Worm (Caenorhabditis elegans) whole organism, L3 larva: Measurements from ENCODE around the gene C07G1.7.

Experiments
- R02D3.7 ChIP-seq: fragments of 150-350 bp; optimal IDR thresholded peaks from 2 replicates; lab custom pipeline; 2014; ENCODE audit warnings: missing biosample characterization, missing genetic modification characterization
- egl-27 ChIP-seq: sonication (generic microtip); optimal IDR thresholded peaks from 4 replicates; lab custom pipeline; 2017; ENCODE audit warnings: missing biosample characterization, missing genetic modification reagents, missing genetic modification characterization
- nhr-11 ChIP-seq: fragments of 150-350 bp; optimal IDR thresholded peaks from 2 replicates; lab custom pipeline; 2014; ENCODE audit warnings: missing biosample characterization, missing genetic modification characterization
- nhr-12 ChIP-seq: fragments of 150-350 bp; optimal IDR thresholded peaks from 2 replicates; lab custom pipeline; 2014; ENCODE audit warnings: missing biosample characterization, missing genetic modification characterization
- nhr-28 ChIP-seq: fragments of 150-350 bp; optimal IDR thresholded peaks from 2 replicates; lab custom pipeline; 2014; ENCODE audit warnings: missing biosample characterization, missing genetic modification characterization
- snpc-4 ChIP-seq: fragments of 150-350 bp; optimal IDR thresholded peaks from 2 replicates; lab custom pipeline; 2014; ENCODE audit warnings: missing biosample characterization, missing genetic modification characterization
- unc-39 ChIP-seq: sonication (generic microtip); optimal IDR thresholded peaks from 4 replicates; lab custom pipeline; 2017; ENCODE audit warnings: missing biosample characterization, missing genetic modification characterization

- TF ChIP-seq unc-39 (tag; lab: Kevin White, UChicago) (no peak), R02D3.7 (tag; lab: Kevin White, UChicago) (no peak), nhr-28 (tag; lab: Kevin White, UChicago) (no peak), snpc-4 (tag; lab: Kevin White, UChicago) (no peak), egl-27 (no peak), nhr-12 (tag; lab: Kevin White, UChicago) (no peak), nhr-11 (tag; lab: Kevin White, UChicago) (no peak)
Observed at ce11 chrIV:8175686-8176532, 35.7 kb downstream of the C07G1.7 start, which contains the start of gene pct-1.
